Fruit fly (Drosophila melanogaster): ENCODE data around the gene Sfp84E.

DNA sequence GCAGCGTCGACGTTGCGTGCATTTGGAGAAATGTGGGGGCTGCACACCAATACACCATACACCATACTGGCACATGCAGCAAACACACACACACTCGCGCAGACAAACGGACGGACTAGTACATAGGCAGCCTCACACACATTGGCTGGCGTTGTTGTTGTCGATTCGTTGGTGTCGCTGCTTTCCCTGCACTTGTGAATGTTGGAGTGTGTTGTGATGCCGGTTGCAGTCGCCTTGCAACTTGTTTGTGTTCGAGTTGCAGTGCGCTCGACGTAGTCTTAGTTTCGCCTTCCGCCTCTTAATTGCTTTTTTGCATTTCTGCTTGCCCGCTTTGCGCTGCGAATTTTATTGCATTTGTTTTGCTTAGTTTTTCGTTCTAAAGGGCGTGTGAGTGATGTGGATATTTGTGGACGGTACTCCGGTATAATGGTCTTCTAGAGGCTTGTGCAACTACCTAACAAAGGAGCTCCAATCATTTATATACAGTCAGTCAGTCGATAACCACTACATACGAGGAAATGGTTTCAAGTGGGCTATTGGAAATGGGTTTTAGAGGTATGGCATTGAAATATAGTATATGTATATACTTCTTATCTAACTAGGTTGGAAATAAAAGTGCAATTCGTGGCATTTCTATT, 16.5 kb downstream of the Sfp84E start:
- TF ChIP-seq CTCF (optimal IDR thresholded peaks at IDR 0.05) (no peak), CG8478 (optimal IDR thresholded peaks at IDR 0.05) (no peak)
